Fruit fly (Drosophila melanogaster): ENCODE data around the gene CG5177.

CG5177 gene

dm6 chr2L:7423333-7423895 is 18.4 kb downstream of the CG5177 start (continued):
- TF ChIP-seq mirr (GFP tag; optimal IDR thresholded peaks at IDR 0.05) (no peak), CG12942 (GFP tag; optimal IDR thresholded peaks at IDR 0.05) (peak; percentile 10), Dad (GFP tag; optimal IDR thresholded peaks at IDR 0.05) (peak; percentile 27), CG31388 (GFP tag; optimal IDR thresholded peaks at IDR 0.05) (no peak), her (GFP tag; optimal IDR thresholded peaks at IDR 0.05) (no peak), CG4820 (GFP tag; optimal IDR thresholded peaks at IDR 0.05) (no peak), Adf1 (GFP tag; IDR thresholded peaks at IDR 0.05) (peak; percentile 94), corto (GFP tag; optimal IDR thresholded peaks at IDR 0.05) (peak; percentile 69), salm (tag; optimal IDR thresholded peaks at IDR 0.05) (no peak), Hey (tag; optimal IDR thresholded peaks at IDR 0.05) (no peak), Dip2 (GFP tag; IDR thresholded peaks at IDR 0.05) (no peak), CG9437 (GFP tag; optimal IDR thresholded peaks at IDR 0.05) (no peak), CG33213 (GFP tag; optimal IDR thresholded peaks at IDR 0.05) (peak; percentile 21), grn (GFP tag; optimal IDR thresholded peaks at IDR 0.05) (no peak), cas (GFP tag; IDR thresholded peaks at IDR 0.05) (no peak), CG13287 (GFP tag; IDR thresholded peaks at IDR 0.05; ENCODE audit: partially characterized antibody) (no peak), wor (GFP tag; IDR thresholded peaks at IDR 0.05) (no peak), dmrt99B (tag; optimal IDR thresholded peaks at IDR 0.05) (peak; percentile 9), so (GFP tag; IDR thresholded peaks at IDR 0.05) (0 out of 3 replicates have a peak, but pooled peaks have one; percentile 14), usp (GFP tag; optimal IDR thresholded peaks at IDR 0.05) (no peak), CG4617 (GFP tag; optimal IDR thresholded peaks at IDR 0.05; ENCODE audit: borderline replicate concordance) (no peak), btn (GFP tag; optimal IDR thresholded peaks at IDR 0.05) (no peak), unc-4 (GFP tag; IDR thresholded peaks at IDR 0.05; ENCODE audit: partially characterized antibody) (no peak), Eip74EF (GFP tag; optimal IDR thresholded peaks at IDR 0.05) (no peak), CG18599 (GFP tag; optimal IDR thresholded peaks at IDR 0.05) (peak; percentile 46), stwl (tag; optimal IDR thresholded peaks at IDR 0.05) (peak; percentile 32), CG15269 (tag; optimal IDR thresholded peaks at IDR 0.05) (no peak), CG12744 (GFP tag; optimal IDR thresholded peaks at IDR 0.05) (no peak), Opbp (GFP tag; IDR thresholded peaks at IDR 0.05; ENCODE audit: partially characterized antibody) (no peak), grau (tag; optimal IDR thresholded peaks at IDR 0.05) (peak; percentile 89), toy (GFP tag; IDR thresholded peaks at IDR 0.05) (no peak), CrebB (tag; optimal IDR thresholded peaks at IDR 0.05) (no peak), B-H2 (GFP tag; optimal IDR thresholded peaks at IDR 0.05) (peak; percentile 56), Doc3 (GFP tag; IDR thresholded peaks at IDR 0.05; ENCODE audit: partially characterized antibody) (no peak), chif (GFP tag; optimal IDR thresholded peaks at IDR 0.05) (peak in 1 of 2 experiments; percentile 8), lbe (GFP tag; optimal IDR thresholded peaks at IDR 0.05) (peak; percentile 71), slp2 (GFP tag; optimal IDR thresholded peaks at IDR 0.05) (no peak), CG2678 (tag; optimal IDR thresholded peaks at IDR 0.05) (peak; percentile 23), CG11085 (GFP tag; IDR thresholded peaks at IDR 0.05) (no peak), CG10209 (GFP tag; optimal IDR thresholded peaks at IDR 0.05) (peak; percentile 7), CG8089 (GFP tag; optimal IDR thresholded peaks at IDR 0.05) (no peak), CG4707 (GFP tag; optimal IDR thresholded peaks at IDR 0.05) (no peak), Jarid2 (GFP tag; optimal IDR thresholded peaks at IDR 0.05) (no peak), twi (tag; optimal IDR thresholded peaks at IDR 0.05) (peak; percentile 1), psq (GFP tag; optimal IDR thresholded peaks at IDR 0.05) (no peak), PHDP (tag; optimal IDR thresholded peaks at IDR 0.05) (peak; percentile 29), CG1647 (GFP tag; optimal IDR thresholded peaks at IDR 0.05) (peak; percentile 4), Rx (GFP tag; IDR thresholded peaks at IDR 0.05) (no peak), sens-2 (GFP tag; IDR thresholded peaks at IDR 0.05) (no peak), CG11696 (GFP tag; IDR thresholded peaks at IDR 0.05) (no peak)

Measured in whole organism, embryonic.